Worm (Caenorhabditis elegans) whole organism, late embryonic: ENCODE results near the gene kbp-2.

ENCODE experiments used
- F13H6.1 ChIP-seq: sonication (generic microtip); optimal IDR thresholded peaks from 2 replicates; lab custom pipeline; 2016; ENCODE audit warnings: missing genetic modification characterization, missing compliant biosample characterization
- ceh-22 ChIP-seq: sonication (generic microtip); optimal IDR thresholded peaks from 2 replicates; lab custom pipeline; 2017; ENCODE audit warnings: missing biosample characterization, missing genetic modification characterization
- ceh-45 ChIP-seq: fragments of 200-800 bp; sonication (Bioruptor generic); IDR thresholded peaks from 2 replicates; pipeline ENCODE4 v1.3.6; 2022; ENCODE audit warnings: missing genetic modification reagents, missing genetic modification characterization, missing compliant biosample characterization
- ceh-9 ChIP-seq: sonication (generic microtip); optimal IDR thresholded peaks from 2 replicates; lab custom pipeline; 2016; ENCODE audit warnings: mild to moderate bottlenecking, missing genetic modification characterization, inconsistent platforms, missing compliant biosample characterization
- che-1 ChIP-seq: sonication (generic microtip); optimal IDR thresholded peaks from 2 replicates; lab custom pipeline; 2016; ENCODE audit warnings: mild to moderate bottlenecking, missing genetic modification characterization, missing compliant biosample characterization
- fkh-10 ChIP-seq: fragments of 150-350 bp; optimal IDR thresholded peaks from 2 replicates; lab custom pipeline; 2014; ENCODE audit warnings: missing biosample characterization, missing genetic modification reagents, missing genetic modification characterization
- hlh-13 ChIP-seq: fragments of 200-800 bp; sonication (Bioruptor generic); optimal IDR thresholded peaks from 2 replicates; lab custom pipeline; 2018; ENCODE audit warnings: mild to moderate bottlenecking, missing genetic modification characterization, missing compliant biosample characterization
- nhr-11 ChIP-seq: fragments of 150-350 bp; optimal IDR thresholded peaks from 2 replicates; lab custom pipeline; 2014; ENCODE audit warnings: missing biosample characterization, missing genetic modification characterization
- nhr-232 ChIP-seq: sonication (generic microtip); optimal IDR thresholded peaks from 2 replicates; lab custom pipeline; 2016; ENCODE audit warnings: missing genetic modification characterization, missing compliant biosample characterization
- pha-4 ChIP-seq: fragments of 150-350 bp; optimal IDR thresholded peaks from 2 replicates; lab custom pipeline; 2018; ENCODE audit warnings: missing biosample characterization, missing genetic modification reagents, missing genetic modification characterization
- rnt-1 ChIP-seq: sonication (generic microtip); optimal IDR thresholded peaks from 2 replicates; lab custom pipeline; 2016; ENCODE audit warnings: missing genetic modification characterization, missing compliant biosample characterization
- tbx-7 ChIP-seq: sonication (generic microtip); optimal IDR thresholded peaks from 2 replicates; lab custom pipeline; 2016; ENCODE audit warnings: missing genotype, missing genetic modification characterization, missing compliant biosample characterization

- TF ChIP-seq ceh-9 (tag; lab: Kevin White, UChicago) (no peak), rnt-1 (tag; lab: Kevin White, UChicago) (no peak), fkh-10 (no peak), hlh-13 (GFP tag; lab: Kevin White, UChicago) (no peak), nhr-11 (tag; lab: Kevin White, UChicago) (no peak), pha-4 (tag; lab: Kevin White, UChicago) (no peak), che-1 (no peak), ceh-45 (GFP tag; lab: Robert Waterston, UW) (no peak), ceh-22 (tag; lab: Kevin White, UChicago) (no peak), tbx-7 (tag; lab: Kevin White, UChicago) (no peak), F13H6.1 (no peak), nhr-232 (tag; lab: Kevin White, UChicago) (no peak)
Measured at ce11 chrIII:4874671-4875070, 29.0 kb downstream of the kbp-2 start, which contains the start of gene C35D10.12.
